Worm (Caenorhabditis elegans) whole organism, L3 larva: ENCODE measurements around the gene egl-4.

Experiments used
- ama-1 ChIP-seq: fragments of 150-350 bp; optimal IDR thresholded peaks from 2 replicates; lab custom pipeline; 2018
- elt-3 ChIP-seq, 3 experiments: fragments of 150-350 bp in 1 of 3; sonication (generic microtip) in 2 of 3; optimal IDR thresholded peaks; 2 replicates in 2 of 3; 4 replicates in 1 of 3; lab custom pipeline; 2014 to 2017; ENCODE audit warnings: missing biosample characterization in 3 of 3, missing genetic modification characterization in 3 of 3
- fos-1 ChIP-seq: fragments of 150-350 bp; optimal IDR thresholded peaks from 2 replicates; lab custom pipeline; 2014; ENCODE audit warnings: missing biosample characterization, missing genetic modification characterization
- nhr-12 ChIP-seq: fragments of 150-350 bp; optimal IDR thresholded peaks from 2 replicates; lab custom pipeline; 2014; ENCODE audit warnings: missing biosample characterization, missing genetic modification characterization
- nhr-43 ChIP-seq: sonication (generic microtip); optimal IDR thresholded peaks from 2 replicates; lab custom pipeline; 2016; ENCODE audit warnings: mild to moderate bottlenecking, missing genetic modification characterization, missing compliant biosample characterization; ENCODE audit not compliant: poor library complexity, severe bottlenecking
- nhr-76 ChIP-seq: fragments of 150-350 bp; sonication (generic microtip); optimal IDR thresholded peaks from 5 replicates; lab custom pipeline; 2014; ENCODE audit warnings: missing biosample characterization, missing genetic modification characterization
- skn-1 ChIP-seq: fragments of 150-350 bp; optimal IDR thresholded peaks from 2 replicates; lab custom pipeline; 2014; ENCODE audit warnings: missing biosample characterization, missing genetic modification characterization
- tbx-2 ChIP-seq: sonication (generic microtip); optimal IDR thresholded peaks from 2 replicates; lab custom pipeline; 2016; ENCODE audit warnings: mild to moderate bottlenecking, missing genetic modification characterization, missing compliant biosample characterization
- unc-39 ChIP-seq: sonication (generic microtip); optimal IDR thresholded peaks from 4 replicates; lab custom pipeline; 2017; ENCODE audit warnings: missing biosample characterization, missing genetic modification characterization

ce11 chrIV:1833115-1833514 lies 14.8 kb upstream of the egl-4 start:
- TF ChIP-seq ama-1 (lab: Kevin White, UChicago): no peak
- TF ChIP-seq nhr-76: no peak
- no peak for TF ChIP-seq fos-1 (tag; lab: Kevin White, UChicago)
- no peak for TF ChIP-seq unc-39 (tag; lab: Kevin White, UChicago)
- TF ChIP-seq tbx-2 (tag; lab: Kevin White, UChicago): no peak
- TF ChIP-seq nhr-12 (tag; lab: Kevin White, UChicago): no peak
- TF ChIP-seq elt-3 (tag; optimal IDR thresholded peaks at IDR 0.05; lab: Kevin White, UChicago): no peak
- no peak for TF ChIP-seq skn-1 (tag; lab: Kevin White, UChicago)
- TF ChIP-seq nhr-43 (tag; lab: Kevin White, UChicago): no peak
